Worm (Caenorhabditis elegans) whole organism, L4 larva: ENCODE data around the gene ash-2.

ENCODE experiments used
- D1046.2 ChIP-seq: fragments of 200-800 bp; sonication (Bioruptor generic); IDR thresholded peaks from 2 replicates; pipeline ENCODE4 v1.3.6; 2022; ENCODE audit warnings: missing genetic modification characterization, missing compliant biosample characterization
- F49E8.2 ChIP-seq: sonication (generic microtip); optimal IDR thresholded peaks from 2 replicates; lab custom pipeline; 2016; ENCODE audit warnings: missing compliant biosample characterization, mild to moderate bottlenecking, missing genetic modification characterization, borderline replicate concordance
- R02D3.7 ChIP-seq: fragments of 150-350 bp; sonication (generic microtip); optimal IDR thresholded peaks from 3 replicates; lab custom pipeline; 2014; ENCODE audit warnings: missing biosample characterization, missing genetic modification characterization
- Y105C5A.15 ChIP-seq: fragments of 200-800 bp; sonication (Bioruptor generic); IDR thresholded peaks from 2 replicates; pipeline ENCODE4 v1.3.6; 2022; ENCODE audit warnings: missing genetic modification characterization, missing compliant biosample characterization
- Y48G9A.11 ChIP-seq: fragments of 200-800 bp; sonication (Bioruptor generic); IDR thresholded peaks from 2 replicates; pipeline ENCODE4 v1.3.6; 2022; ENCODE audit warnings: missing genetic modification reagents, missing genetic modification characterization, missing compliant biosample characterization
- ZK337.2 ChIP-seq: fragments of 200-800 bp; sonication (Bioruptor generic); IDR thresholded peaks from 2 replicates; pipeline ENCODE4 v1.3.6; 2022; ENCODE audit warnings: missing genetic modification reagents, missing genetic modification characterization, missing compliant biosample characterization
- ama-1 ChIP-seq: fragments of 150-350 bp; optimal IDR thresholded peaks from 2 replicates; lab custom pipeline; 2014; ENCODE audit warnings: inconsistent platforms, mixed read lengths
- attf-4 ChIP-seq: sonication (generic microtip); optimal IDR thresholded peaks from 3 replicates; lab custom pipeline; 2017; ENCODE audit warnings: missing biosample characterization, missing genetic modification characterization
- ceh-28 ChIP-seq: fragments of 150-350 bp; optimal IDR thresholded peaks from 2 replicates; lab custom pipeline; 2014; ENCODE audit warnings: missing biosample characterization, missing genetic modification reagents, missing genetic modification characterization
- ceh-62 ChIP-seq: sonication (generic microtip); optimal IDR thresholded peaks from 2 replicates; lab custom pipeline; 2017; ENCODE audit warnings: missing biosample characterization, missing genetic modification characterization
- dmd-6 ChIP-seq: fragments of 200-800 bp; sonication (Bioruptor generic); IDR thresholded peaks from 2 replicates; pipeline ENCODE4 v1.3.6; 2022; ENCODE audit warnings: missing genetic modification reagents, missing genetic modification characterization, missing compliant biosample characterization
- dpl-1 ChIP-seq: fragments of 150-350 bp; optimal IDR thresholded peaks from 2 replicates; lab custom pipeline; 2014; ENCODE audit warnings: missing biosample characterization, missing genetic modification reagents, missing genetic modification characterization
- duxl-1 ChIP-seq: sonication (generic microtip); optimal IDR thresholded peaks from 2 replicates; lab custom pipeline; 2016; ENCODE audit warnings: mild to moderate bottlenecking, missing genetic modification characterization, moderate library complexity, missing compliant biosample characterization; ENCODE audit not compliant: poor library complexity
- egl-43 ChIP-seq: fragments of 200-800 bp; sonication (Bioruptor generic); IDR thresholded peaks from 2 replicates; pipeline ENCODE4 v1.3.6; 2022; ENCODE audit warnings: missing genetic modification reagents, missing genetic modification characterization, missing compliant biosample characterization
- fkh-10 ChIP-seq: fragments of 150-350 bp; optimal IDR thresholded peaks from 2 replicates; lab custom pipeline; 2014; ENCODE audit warnings: missing biosample characterization, missing genetic modification reagents, missing genetic modification characterization
- lin-29 ChIP-seq: fragments of 200-800 bp; sonication (Bioruptor generic); IDR thresholded peaks from 2 replicates; pipeline ENCODE4 v1.3.6; 2022; ENCODE audit warnings: missing genetic modification reagents, missing genetic modification characterization, missing compliant biosample characterization
- lin-38 ChIP-seq: fragments of 200-800 bp; sonication (Bioruptor generic); IDR thresholded peaks from 2 replicates; pipeline ENCODE4 v1.3.6; 2022; ENCODE audit warnings: missing genetic modification reagents, missing genetic modification characterization, missing compliant biosample characterization
- lsy-2 ChIP-seq, 2 experiments: fragments of 150-350 bp in 1 of 2; sonication (generic microtip) in 1 of 2; optimal IDR thresholded peaks; 2 replicates each; lab custom pipeline; 2014 to 2017; ENCODE audit warnings: missing biosample characterization in 2 of 2, missing genetic modification characterization in 2 of 2
- mdl-1 ChIP-seq, 2 experiments: fragments of 150-350 bp in 1 of 2; sonication (generic microtip) in 1 of 2; optimal IDR thresholded peaks; 2 replicates each; lab custom pipeline; 2014 to 2017; ENCODE audit warnings: missing biosample characterization in 2 of 2, missing genetic modification characterization in 2 of 2
- mdt-29 ChIP-seq: fragments of 200-800 bp; sonication (Bioruptor generic); IDR thresholded peaks from 2 replicates; pipeline ENCODE4 v1.3.6; 2022; ENCODE audit warnings: missing genetic modification reagents, missing genetic modification characterization, missing compliant biosample characterization
- mxl-3 ChIP-seq: fragments of 200-800 bp; sonication (Bioruptor generic); optimal IDR thresholded peaks from 2 replicates; lab custom pipeline; 2018; ENCODE audit warnings: mild to moderate bottlenecking, missing genetic modification characterization, missing compliant biosample characterization
- nhr-102 ChIP-seq: sonication (generic microtip); optimal IDR thresholded peaks from 2 replicates; lab custom pipeline; 2016; ENCODE audit warnings: mild to moderate bottlenecking, missing genetic modification characterization, moderate library complexity, missing compliant biosample characterization
- nhr-11 ChIP-seq: fragments of 150-350 bp; optimal IDR thresholded peaks from 2 replicates; lab custom pipeline; 2014; ENCODE audit warnings: missing biosample characterization, missing genetic modification characterization
- nhr-111 ChIP-seq: fragments of 200-800 bp; sonication (Bioruptor generic); optimal IDR thresholded peaks from 2 replicates; lab custom pipeline; 2018; ENCODE audit warnings: mild to moderate bottlenecking, missing genetic modification characterization, missing compliant biosample characterization
- nhr-237 ChIP-seq: sonication (generic microtip); optimal IDR thresholded peaks from 2 replicates; lab custom pipeline; 2017; ENCODE audit warnings: missing biosample characterization, missing genetic modification characterization
- nhr-28 ChIP-seq: fragments of 150-350 bp; optimal IDR thresholded peaks from 2 replicates; lab custom pipeline; 2014; ENCODE audit warnings: missing biosample characterization, missing genetic modification characterization
- nhr-41 ChIP-seq: fragments of 200-800 bp; sonication (Bioruptor generic); IDR thresholded peaks from 2 replicates; pipeline ENCODE4 v1.3.6; 2022; ENCODE audit warnings: missing genetic modification reagents, missing genetic modification characterization, missing compliant biosample characterization
- nhr-48 ChIP-seq: sonication (generic microtip); optimal IDR thresholded peaks from 2 replicates; lab custom pipeline; 2016; ENCODE audit warnings: mild to moderate bottlenecking, missing genetic modification characterization, missing compliant biosample characterization
- pha-4 ChIP-seq, 2 experiments: fragments of 150-350 bp in 1 of 2; fragments of 200-800 bp in 1 of 2; sonication (Bioruptor generic) in 1 of 2; IDR thresholded peaks in 1 of 2; optimal IDR thresholded peaks in 1 of 2; 2 replicates each; pipeline versions ENCODE4 v1.3.6 to Lab custom; 2014 to 2022; ENCODE audit warnings: missing genetic modification characterization in 2 of 2, missing genetic modification reagents in 2 of 2, missing biosample characterization in 1 of 2, missing compliant biosample characterization in 1 of 2
- php-3 ChIP-seq: fragments of 200-800 bp; sonication (Bioruptor generic); IDR thresholded peaks from 2 replicates; pipeline ENCODE4 v1.3.6; 2022; ENCODE audit warnings: missing genetic modification reagents, missing genetic modification characterization, missing compliant biosample characterization
- pqm-1 ChIP-seq: sonication (generic microtip); optimal IDR thresholded peaks from 2 replicates; lab custom pipeline; 2017; ENCODE audit warnings: missing biosample characterization, missing genetic modification characterization
- sdz-12 ChIP-seq: fragments of 200-800 bp; sonication (Bioruptor generic); optimal IDR thresholded peaks from 2 replicates; lab custom pipeline; 2018; ENCODE audit warnings: mild to moderate bottlenecking, missing genetic modification characterization, missing compliant biosample characterization
- set-16 ChIP-seq: fragments of 200-800 bp; sonication (Bioruptor generic); IDR thresholded peaks from 2 replicates; pipeline ENCODE4 v1.3.6; 2022; ENCODE audit warnings: missing genetic modification reagents, missing genetic modification characterization, missing compliant biosample characterization
- snpc-1.2 ChIP-seq: fragments of 200-800 bp; sonication (Bioruptor generic); IDR thresholded peaks from 2 replicates; pipeline ENCODE4 v1.3.6; 2022; ENCODE audit warnings: missing genetic modification reagents, missing genetic modification characterization, missing compliant biosample characterization
- tag-97 ChIP-seq: fragments of 200-800 bp; sonication (Bioruptor generic); IDR thresholded peaks from 2 replicates; pipeline ENCODE4 v1.3.6; 2022; ENCODE audit warnings: missing genetic modification characterization, missing compliant biosample characterization
- unc-130 ChIP-seq: sonication (generic microtip); optimal IDR thresholded peaks from 2 replicates; lab custom pipeline; 2016; ENCODE audit warnings: missing genetic modification reagents, missing genetic modification characterization, missing compliant biosample characterization
- unc-39 ChIP-seq: sonication (generic microtip); optimal IDR thresholded peaks from 2 replicates; lab custom pipeline; 2017; ENCODE audit warnings: missing biosample characterization, missing genetic modification characterization
- vab-7 ChIP-seq: fragments of 200-800 bp; sonication (Bioruptor generic); IDR thresholded peaks from 2 replicates; pipeline ENCODE4 v1.3.6; 2022; ENCODE audit warnings: missing genetic modification reagents, missing genetic modification characterization, missing compliant biosample characterization
- zag-1 ChIP-seq: fragments of 150-350 bp; optimal IDR thresholded peaks from 2 replicates; lab custom pipeline; 2014; ENCODE audit warnings: missing biosample characterization, missing genetic modification characterization
- ztf-11 ChIP-seq: fragments of 150-350 bp; optimal IDR thresholded peaks from 2 replicates; lab custom pipeline; 2014; ENCODE audit warnings: missing biosample characterization, missing genetic modification characterization

ash-2 gene

DNA sequence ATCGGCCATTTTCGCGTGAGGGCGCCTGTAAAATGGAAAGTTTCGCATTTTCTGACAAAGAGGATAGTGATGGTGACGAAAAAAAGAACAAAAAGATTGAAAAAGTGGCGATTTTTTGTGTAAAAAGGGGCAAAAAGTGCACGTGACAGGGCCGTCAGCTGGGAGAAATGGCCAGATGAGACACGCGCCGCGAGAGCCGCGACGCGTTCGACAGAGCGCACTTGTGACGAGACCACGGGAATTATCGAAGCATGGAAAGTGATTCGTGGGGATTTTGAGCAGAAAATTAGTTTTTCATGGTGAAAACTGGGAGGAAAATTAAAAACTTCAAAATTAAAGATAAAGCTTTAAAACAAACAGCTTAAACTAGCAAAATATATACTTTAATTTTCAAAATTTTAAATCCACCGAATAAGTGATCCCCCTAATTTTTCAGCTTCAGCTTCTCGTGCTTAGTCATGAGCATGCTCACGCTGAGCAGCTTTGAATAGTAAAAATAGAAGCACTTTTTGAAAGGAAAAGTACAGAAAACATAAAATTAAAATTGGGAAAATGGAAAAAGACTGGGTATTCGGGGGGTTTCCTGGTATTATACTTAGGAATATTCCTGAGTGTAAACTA is 12.0 kb upstream of the ash-2 start, which contains the start of gene W03C9.5 (continued):
- peak; percentile 56; the same call in 1 of the 2 replicates for TF ChIP-seq pha-4 (GFP tag; IDR thresholded peaks at IDR 0.05; lab: Robert Waterston, UW)
- no peak for TF ChIP-seq pha-4 (tag; optimal IDR thresholded peaks at IDR 0.05; lab: Kevin White, UChicago)
- TF ChIP-seq mxl-3 (GFP tag; lab: Kevin White, UChicago): peak; percentile 95
- TF ChIP-seq nhr-48 (tag; lab: Kevin White, UChicago): peak; percentile 61
- TF ChIP-seq lsy-2 (tag; optimal IDR thresholded peaks at IDR 0.05; lab: Kevin White, UChicago): peak; percentile 84 to 94
- no peak for TF ChIP-seq nhr-237 (tag; lab: Kevin White, UChicago)

DNA sequence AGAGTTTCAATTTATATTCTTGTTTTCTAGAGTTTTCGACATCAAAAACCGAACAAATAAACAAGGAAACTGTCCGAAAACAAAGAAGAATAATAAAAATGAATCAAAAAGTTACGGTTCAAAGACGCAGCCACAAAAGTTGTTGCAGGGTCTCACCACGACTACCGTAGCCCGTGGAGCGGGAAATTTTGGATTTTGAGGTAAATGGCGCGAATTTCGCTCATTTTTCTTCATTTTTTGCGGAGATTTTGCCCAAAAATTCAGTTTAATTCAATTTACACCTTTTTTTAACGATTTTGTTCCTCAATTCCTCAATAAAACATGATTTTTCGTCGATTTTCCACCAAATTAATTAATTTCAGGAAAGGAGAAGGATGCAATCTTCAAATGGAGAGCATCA is 11.4 kb upstream of the ash-2 start, which contains the start of gene mex-1:
Gene mex-1, plus strand, starts transcription at position 363 of the 400 bp plus-strand sequence.
- TF ChIP-seq F49E8.2 (peak; percentile 77), mdl-1 (tag; optimal IDR thresholded peaks at IDR 0.05; lab: Kevin White, UChicago) (no peak), php-3 (GFP tag; lab: Robert Waterston, UW) (no peak), nhr-111 (no peak), dpl-1 (GFP tag; lab: Kevin White, UChicago) (no peak), unc-130 (peak; percentile 84), vab-7 (GFP tag; lab: Robert Waterston, UW) (peak; percentile 56; the same call in 1 of the 2 replicates), nhr-28 (tag; lab: Kevin White, UChicago) (no peak), mdt-29 (GFP tag; lab: Robert Waterston, UW) (no peak), ceh-28 (no peak), lsy-2 (tag; optimal IDR thresholded peaks at IDR 0.05; lab: Kevin White, UChicago) (peak in 1 of 2 experiments; percentile 24), pqm-1 (tag; lab: Kevin White, UChicago) (no peak), snpc-1.2 (GFP tag; lab: Robert Waterston, UW) (peak; percentile 60), sdz-12 (no peak), R02D3.7 (tag; lab: Kevin White, UChicago) (no peak), D1046.2 (no peak), ZK337.2 (GFP tag; lab: Robert Waterston, UW) (no peak), tag-97 (GFP tag; lab: Robert Waterston, UW) (no peak), lin-38 (GFP tag; lab: Robert Waterston, UW) (peak; percentile 88), Y48G9A.11 (GFP tag; lab: Robert Waterston, UW) (peak; percentile 92), zag-1 (no peak)

DNA sequence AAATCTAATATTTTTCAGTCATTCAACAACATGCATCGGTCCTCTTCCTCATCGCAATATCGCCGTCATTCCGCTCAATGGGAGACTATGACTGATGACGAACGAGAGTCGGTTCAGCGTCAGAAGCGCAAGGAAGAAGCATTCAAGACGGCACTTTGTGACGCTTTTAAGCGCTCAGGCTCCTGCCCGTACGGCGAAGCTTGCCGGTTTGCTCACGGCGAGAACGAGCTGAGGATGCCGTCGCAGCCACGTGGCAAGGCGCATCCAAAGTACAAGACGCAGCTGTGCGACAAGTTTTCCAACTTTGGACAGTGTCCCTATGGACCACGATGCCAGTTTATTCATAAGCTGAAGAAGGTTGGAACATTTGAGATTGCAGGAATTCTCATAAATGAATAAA is 10.6 kb upstream of the ash-2 start:
- TF ChIP-seq ama-1 (lab: Kevin White, UChicago) (no peak), set-16 (peak; percentile 55), attf-4 (no peak), duxl-1 (tag; lab: Kevin White, UChicago) (no peak), egl-43 (GFP tag; lab: Robert Waterston, UW) (0 out of 2 replicates have a peak, but pooled peaks have one; percentile 35), dmd-6 (GFP tag; lab: Robert Waterston, UW) (no peak)

DNA sequence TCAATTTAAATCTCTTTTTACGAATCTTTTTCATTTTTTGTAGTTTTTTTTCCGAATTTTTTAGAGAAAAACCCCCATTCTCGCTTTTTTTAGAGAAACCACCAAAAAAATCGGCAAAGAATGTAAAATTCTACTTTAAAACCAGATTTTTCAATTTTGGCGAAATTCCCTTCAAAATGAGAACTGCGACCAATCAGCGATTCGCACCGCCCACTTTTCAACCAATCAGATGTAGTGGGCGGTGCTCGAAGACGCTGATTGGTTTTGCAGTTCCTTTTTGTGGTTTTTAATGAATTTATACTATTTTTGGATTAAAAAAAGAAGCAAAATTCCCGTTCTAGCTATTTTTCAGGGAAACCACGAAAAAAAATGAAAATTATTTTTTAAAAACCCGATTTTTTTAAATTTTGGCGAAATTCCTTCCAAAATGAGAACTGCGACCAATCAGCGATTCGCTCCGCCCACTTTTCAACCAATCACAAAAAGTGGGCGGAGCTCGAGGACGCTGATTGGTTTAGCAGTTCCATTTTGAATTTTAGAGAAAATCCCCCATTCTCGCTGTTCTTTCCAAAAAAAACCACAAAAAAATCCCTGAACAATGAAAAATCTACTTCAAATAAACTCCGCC is 8.5 kb upstream of the ash-2 start:
- TF ChIP-seq F49E8.2 (no peak), lin-29 (no peak), ZK337.2 (GFP tag; lab: Robert Waterston, UW) (no peak), pha-4 (GFP tag; IDR thresholded peaks at IDR 0.05; lab: Robert Waterston, UW) (no peak), pha-4 (tag; optimal IDR thresholded peaks at IDR 0.05; lab: Kevin White, UChicago) (no peak), unc-39 (tag; lab: Kevin White, UChicago) (no peak), nhr-41 (no peak), nhr-111 (no peak), pqm-1 (tag; lab: Kevin White, UChicago) (no peak), ceh-62 (tag; lab: Kevin White, UChicago) (no peak), set-16 (no peak), Y105C5A.15 (GFP tag; lab: Robert Waterston, UW) (no peak), D1046.2 (no peak), nhr-237 (tag; lab: Kevin White, UChicago) (no peak), fkh-10 (GFP tag; lab: Kevin White, UChicago) (no peak), ztf-11 (tag; lab: Kevin White, UChicago) (no peak), dpl-1 (GFP tag; lab: Kevin White, UChicago) (no peak), nhr-11 (tag; lab: Kevin White, UChicago) (no peak), nhr-102 (tag; lab: Kevin White, UChicago) (no peak), nhr-48 (tag; lab: Kevin White, UChicago) (no peak)
